Worm (Caenorhabditis elegans) whole organism, L1 larva: ENCODE measurements around the gene W05H9.4.
A peak's percentile ranks its signal among the peaks of the same experiment; 100 is the strongest.

Experiments used
- C04F5.9 ChIP-seq: sonication (generic microtip); optimal IDR thresholded peaks from 2 replicates; lab custom pipeline; 2016; ENCODE audit warnings: missing genetic modification characterization, missing compliant biosample characterization
- C16A3.4 ChIP-seq: fragments of 150-350 bp; optimal IDR thresholded peaks from 2 replicates; lab custom pipeline; 2014; ENCODE audit warnings: missing biosample characterization, missing genetic modification characterization
- C34B4.2 ChIP-seq: sonication (generic microtip); optimal IDR thresholded peaks from 2 replicates; lab custom pipeline; 2017; ENCODE audit warnings: mild to moderate bottlenecking, missing genetic modification characterization, missing compliant biosample characterization
- aha-1 ChIP-seq: fragments of 150-350 bp; optimal IDR thresholded peaks from 2 replicates; lab custom pipeline; 2014; ENCODE audit warnings: missing biosample characterization, missing genetic modification characterization
- aly-2 ChIP-seq: fragments of 150-350 bp; optimal IDR thresholded peaks from 2 replicates; lab custom pipeline; 2014; ENCODE audit warnings: missing biosample characterization, missing genetic modification characterization
- ceh-63 ChIP-seq: fragments of 200-800 bp; sonication (Bioruptor generic); optimal IDR thresholded peaks from 2 replicates; lab custom pipeline; 2018; ENCODE audit warnings: mild to moderate bottlenecking, missing genetic modification characterization, missing compliant biosample characterization
- ceh-8 ChIP-seq: fragments of 200-800 bp; sonication (Bioruptor generic); optimal IDR thresholded peaks from 2 replicates; lab custom pipeline; 2018; ENCODE audit warnings: mild to moderate bottlenecking, missing genetic modification characterization, moderate library complexity, missing compliant biosample characterization
- ceh-88 ChIP-seq: fragments of 200-800 bp; sonication (Bioruptor generic); IDR thresholded peaks from 2 replicates; pipeline ENCODE4 v1.3.6; 2022; ENCODE audit warnings: missing genetic modification characterization, missing compliant biosample characterization
- dpl-1 ChIP-seq, 3 experiments: fragments of 150-350 bp in 2 of 3; sonication (generic microtip) in 1 of 3; optimal IDR thresholded peaks; 2 replicates each; lab custom pipeline; 2014 to 2017; ENCODE audit warnings: missing biosample characterization in 3 of 3, missing genetic modification characterization in 3 of 3, missing genetic modification reagents in 3 of 3
- efl-1 ChIP-seq, 4 experiments: fragments of 150-350 bp; optimal IDR thresholded peaks in 3 of 4; peaks in 1 of 4; 1 replicate in 1 of 4; 2 replicates in 3 of 4; lab custom pipeline; 2014; ENCODE audit warnings: missing biosample characterization in 2 of 4, missing genetic modification characterization in 2 of 4, missing genetic modification reagents in 2 of 4
- efl-3 ChIP-seq: fragments of 200-800 bp; sonication (Bioruptor generic); optimal IDR thresholded peaks from 2 replicates; lab custom pipeline; 2018; ENCODE audit warnings: mild to moderate bottlenecking, missing genetic modification characterization, missing compliant biosample characterization
- egl-27 ChIP-seq, 2 experiments: fragments of 150-350 bp in 1 of 2; sonication (generic microtip); optimal IDR thresholded peaks; 3 replicates each; lab custom pipeline; 2017 to 2018; ENCODE audit warnings: missing biosample characterization in 2 of 2, missing genetic modification characterization in 2 of 2, missing genetic modification reagents in 2 of 2
- elt-2 ChIP-seq: sonication (generic microtip); optimal IDR thresholded peaks from 2 replicates; lab custom pipeline; 2016; ENCODE audit warnings: missing genetic modification characterization, mild to moderate bottlenecking, inconsistent platforms, missing compliant biosample characterization, missing genetic modification reagents
- elt-3 ChIP-seq, 6 experiments: fragments of 150-350 bp in 1 of 6; sonication (generic microtip); optimal IDR thresholded peaks; 2 replicates each; lab custom pipeline; 2017 to 2018; ENCODE audit warnings: missing biosample characterization in 6 of 6, missing genetic modification characterization in 6 of 6, inconsistent platforms in 1 of 6
- fos-1 ChIP-seq: fragments of 150-350 bp; optimal IDR thresholded peaks from 2 replicates; lab custom pipeline; 2014; ENCODE audit warnings: missing biosample characterization, missing genetic modification characterization
- hlh-4 ChIP-seq: sonication (generic microtip); optimal IDR thresholded peaks from 2 replicates; lab custom pipeline; 2016; ENCODE audit warnings: mild to moderate bottlenecking, missing genetic modification characterization, missing compliant biosample characterization
- irx-1 ChIP-seq: sonication (generic microtip); optimal IDR thresholded peaks from 2 replicates; lab custom pipeline; 2016; ENCODE audit warnings: missing genetic modification characterization, missing compliant biosample characterization
- lin-14 ChIP-seq: fragments of 200-800 bp; sonication (Bioruptor generic); optimal IDR thresholded peaks from 2 replicates; lab custom pipeline; 2018; ENCODE audit warnings: mild to moderate bottlenecking, missing genetic modification characterization, moderate library complexity, missing compliant biosample characterization
- lsy-2 ChIP-seq, 2 experiments: fragments of 150-350 bp; optimal IDR thresholded peaks; 2 replicates each; lab custom pipeline; 2014; ENCODE audit warnings: missing biosample characterization in 2 of 2, missing genetic modification characterization in 2 of 2
- mdl-1 ChIP-seq, 2 experiments: fragments of 150-350 bp; optimal IDR thresholded peaks; 2 replicates each; lab custom pipeline; 2014 to 2017; ENCODE audit warnings: missing biosample characterization in 2 of 2, missing genetic modification characterization in 2 of 2, inconsistent platforms in 1 of 2
- mef-2 ChIP-seq: fragments of 150-350 bp; optimal IDR thresholded peaks from 2 replicates; lab custom pipeline; 2014; ENCODE audit warnings: missing biosample characterization, missing genetic modification characterization
- mep-1 ChIP-seq: fragments of 150-350 bp; optimal IDR thresholded peaks from 2 replicates; lab custom pipeline; 2014; ENCODE audit warnings: missing biosample characterization, missing genetic modification characterization
- nhr-11 ChIP-seq: fragments of 150-350 bp; optimal IDR thresholded peaks from 2 replicates; lab custom pipeline; 2014; ENCODE audit warnings: missing biosample characterization, missing genetic modification characterization
- nhr-12 ChIP-seq: sonication (generic microtip); optimal IDR thresholded peaks from 2 replicates; lab custom pipeline; 2017; ENCODE audit warnings: missing biosample characterization, missing genetic modification characterization
- nhr-19 ChIP-seq: fragments of 200-800 bp; sonication (Bioruptor generic); conservative IDR thresholded peaks from 2 replicates; pipeline ENCODE4 v1.3.6; 2022; ENCODE audit warnings: missing genetic modification characterization, missing compliant biosample characterization
- nhr-20 ChIP-seq: sonication (generic microtip); optimal IDR thresholded peaks from 2 replicates; lab custom pipeline; 2016; ENCODE audit warnings: mild to moderate bottlenecking, missing genetic modification characterization, missing compliant biosample characterization
- nhr-84 ChIP-seq: sonication (generic microtip); optimal IDR thresholded peaks from 2 replicates; lab custom pipeline; 2017; ENCODE audit warnings: missing biosample characterization, missing genetic modification characterization
- nhr-85 ChIP-seq: sonication (generic microtip); peaks from one replicate; lab custom pipeline; 2016; ENCODE audit warnings: missing genetic modification characterization, inconsistent platforms, missing compliant biosample characterization
- pag-3 ChIP-seq: sonication (generic microtip); optimal IDR thresholded peaks from 2 replicates; lab custom pipeline; 2017; ENCODE audit warnings: missing genetic modification characterization, mild to moderate bottlenecking, missing compliant biosample characterization, antibody characterized with exemption, borderline replicate concordance; ENCODE audit not compliant: insufficient read depth
- rnt-1 ChIP-seq: sonication (generic microtip); optimal IDR thresholded peaks from 2 replicates; lab custom pipeline; 2016; ENCODE audit warnings: mild to moderate bottlenecking, missing genetic modification characterization, moderate library complexity, missing compliant biosample characterization
- snu-23 ChIP-seq: sonication (generic microtip); optimal IDR thresholded peaks from 2 replicates; lab custom pipeline; 2016; ENCODE audit warnings: missing genetic modification characterization, missing compliant biosample characterization
- sptf-1 ChIP-seq: fragments of 150-350 bp; optimal IDR thresholded peaks from 2 replicates; lab custom pipeline; 2014; ENCODE audit warnings: missing biosample characterization, missing genetic modification characterization
- sup-37 ChIP-seq: fragments of 200-800 bp; sonication (Bioruptor generic); optimal IDR thresholded peaks from 2 replicates; lab custom pipeline; 2018; ENCODE audit warnings: mild to moderate bottlenecking, missing genetic modification characterization, missing compliant biosample characterization
- swsn-7 ChIP-seq: sonication (generic microtip); optimal IDR thresholded peaks from 2 replicates; lab custom pipeline; 2016; ENCODE audit warnings: missing genetic modification characterization, missing compliant biosample characterization
- unc-130 ChIP-seq: fragments of 150-350 bp; optimal IDR thresholded peaks from 2 replicates; lab custom pipeline; 2017; ENCODE audit warnings: missing biosample characterization, missing genetic modification characterization, inconsistent platforms
- unc-62 ChIP-seq: fragments of 150-350 bp; optimal IDR thresholded peaks from 2 replicates; lab custom pipeline; 2014; ENCODE audit warnings: missing biosample characterization, missing genetic modification reagents, missing genetic modification characterization
- unc-86 ChIP-seq: sonication (generic microtip); optimal IDR thresholded peaks from 2 replicates; lab custom pipeline; 2016; ENCODE audit warnings: missing genetic modification characterization, missing compliant biosample characterization
- unc-98 ChIP-seq: fragments of 200-800 bp; sonication (Bioruptor generic); IDR thresholded peaks from 2 replicates; pipeline ENCODE4 v1.3.6; 2022; ENCODE audit warnings: missing genetic modification characterization, missing compliant biosample characterization
- xbp-1 ChIP-seq: sonication (generic microtip); optimal IDR thresholded peaks from 2 replicates; lab custom pipeline; 2016; ENCODE audit warnings: missing genetic modification characterization, missing compliant biosample characterization
- ztf-11 ChIP-seq, 2 experiments: sonication (generic microtip); optimal IDR thresholded peaks; 2 replicates each; lab custom pipeline; 2016 to 2017; ENCODE audit warnings: missing genetic modification characterization in 2 of 2, missing biosample characterization in 1 of 2, missing compliant biosample characterization in 1 of 2
- ztf-4 ChIP-seq: fragments of 150-350 bp; optimal IDR thresholded peaks from 2 replicates; lab custom pipeline; 2014; ENCODE audit warnings: missing biosample characterization, missing genetic modification characterization

W05H9.4 gene

ce11 chrX:6251947-6252617 is 11.4 kb upstream of the W05H9.4 start (continued):
- no peak for TF ChIP-seq dpl-1 (GFP tag; optimal IDR thresholded peaks at IDR 0.05; lab: Kevin White, UChicago)

- peak; percentile 9 for TF ChIP-seq rnt-1 (tag; lab: Kevin White, UChicago)
- no peak for TF ChIP-seq lsy-2 (tag; optimal IDR thresholded peaks at IDR 0.05; lab: Kevin White, UChicago)
- peak; percentile 3 for TF ChIP-seq swsn-7 (tag; lab: Kevin White, UChicago)
- TF ChIP-seq lin-14 (GFP tag; lab: Kevin White, UChicago): no peak
- peak; percentile 11 for TF ChIP-seq nhr-20 (tag; lab: Kevin White, UChicago)
These were observed 10.7 kb upstream of the W05H9.4 start for ce11 chrX:6252752-6253151.

ce11 chrX:6253160-6253559 is 10.3 kb upstream of the W05H9.4 start:
- TF ChIP-seq ceh-88 (GFP tag; lab: Robert Waterston, UW) (peak; percentile 17), rnt-1 (tag; lab: Kevin White, UChicago) (peak; percentile 16), irx-1 (tag; lab: Kevin White, UChicago) (no peak), efl-1 (optimal IDR thresholded peaks at IDR 0.05; lab: Kevin White, UChicago) (no peak), efl-1 (GFP tag; optimal IDR thresholded peaks at IDR 0.05 in 1 of 2; lab: Kevin White, UChicago) (peak in 1 of 2 experiments; percentile 50)

- no peak for TF ChIP-seq efl-3
- TF ChIP-seq unc-62 (GFP tag; lab: Kevin White, UChicago): no peak
- TF ChIP-seq C04F5.9 (tag; lab: Kevin White, UChicago): no peak
- no peak for TF ChIP-seq lin-14 (GFP tag; lab: Kevin White, UChicago)
- peak; percentile 36 for TF ChIP-seq mep-1 (tag; lab: Kevin White, UChicago)
- TF ChIP-seq aly-2 (tag; lab: Kevin White, UChicago): no peak
- no peak for TF ChIP-seq ceh-8 (GFP tag; lab: Kevin White, UChicago)
- peak in 1 of 2 experiments; percentile 37 for TF ChIP-seq lsy-2 (tag; optimal IDR thresholded peaks at IDR 0.05; lab: Kevin White, UChicago)
- TF ChIP-seq fos-1: no peak
- no peak for TF ChIP-seq nhr-19 (GFP tag; lab: Robert Waterston, UW)
- no peak for TF ChIP-seq elt-3 (tag; optimal IDR thresholded peaks at IDR 0.05; lab: Kevin White, UChicago)
- TF ChIP-seq ztf-11 (tag; optimal IDR thresholded peaks at IDR 0.05; lab: Kevin White, UChicago): no peak
- no peak for TF ChIP-seq C34B4.2
- no peak for TF ChIP-seq ceh-63 (GFP tag; lab: Kevin White, UChicago)
- TF ChIP-seq sptf-1 (tag; lab: Kevin White, UChicago): no peak
- no peak for TF ChIP-seq unc-98 (GFP tag; lab: Robert Waterston, UW)
- no peak for TF ChIP-seq nhr-85 (tag; lab: Kevin White, UChicago)
- no peak for TF ChIP-seq mef-2
- no peak for TF ChIP-seq mdl-1 (tag; optimal IDR thresholded peaks at IDR 0.05; lab: Kevin White, UChicago)
- no peak for TF ChIP-seq aha-1 (tag; lab: Kevin White, UChicago)
- no peak for TF ChIP-seq elt-2 (tag; lab: Kevin White, UChicago)
- peak; percentile 19 for TF ChIP-seq snu-23 (GFP tag; lab: Kevin White, UChicago)
- TF ChIP-seq, all 84 proteins: peak for 3
These were observed 9.9 kb upstream of the W05H9.4 start for ce11 chrX:6253566-6253898.

ce11 chrX:6253899-6254670 is 9.4 kb upstream of the W05H9.4 start:
- TF ChIP-seq swsn-7 (tag; lab: Kevin White, UChicago) (peak; percentile 54), sup-37 (GFP tag; lab: Kevin White, UChicago) (peak; percentile 14), xbp-1 (tag; lab: Kevin White, UChicago) (peak; percentile 54), aly-2 (tag; lab: Kevin White, UChicago) (no peak), hlh-4 (tag; lab: Kevin White, UChicago) (no peak), nhr-11 (tag; lab: Kevin White, UChicago) (no peak), C16A3.4 (tag; lab: Kevin White, UChicago) (peak; percentile 30), nhr-12 (no peak), pag-3 (tag; lab: Kevin White, UChicago) (no peak), unc-98 (GFP tag; lab: Robert Waterston, UW) (no peak), egl-27 (tag; optimal IDR thresholded peaks at IDR 0.05; lab: Kevin White, UChicago) (no peak), lsy-2 (tag; optimal IDR thresholded peaks at IDR 0.05; lab: Kevin White, UChicago) (peak; percentile 27 to 58), elt-2 (tag; lab: Kevin White, UChicago) (peak; percentile 43), lin-14 (GFP tag; lab: Kevin White, UChicago) (peak; percentile 83), unc-86 (tag; lab: Kevin White, UChicago) (no peak), nhr-19 (GFP tag; lab: Robert Waterston, UW) (peak; percentile 53), unc-130 (tag; lab: Kevin White, UChicago) (peak; percentile 85), ztf-4 (tag; lab: Kevin White, UChicago) (peak; percentile 63), nhr-84 (tag; lab: Kevin White, UChicago) (no peak)
